Fruit fly (Drosophila melanogaster): Measurements from ENCODE around the gene hay.

Gene hay

DNA sequence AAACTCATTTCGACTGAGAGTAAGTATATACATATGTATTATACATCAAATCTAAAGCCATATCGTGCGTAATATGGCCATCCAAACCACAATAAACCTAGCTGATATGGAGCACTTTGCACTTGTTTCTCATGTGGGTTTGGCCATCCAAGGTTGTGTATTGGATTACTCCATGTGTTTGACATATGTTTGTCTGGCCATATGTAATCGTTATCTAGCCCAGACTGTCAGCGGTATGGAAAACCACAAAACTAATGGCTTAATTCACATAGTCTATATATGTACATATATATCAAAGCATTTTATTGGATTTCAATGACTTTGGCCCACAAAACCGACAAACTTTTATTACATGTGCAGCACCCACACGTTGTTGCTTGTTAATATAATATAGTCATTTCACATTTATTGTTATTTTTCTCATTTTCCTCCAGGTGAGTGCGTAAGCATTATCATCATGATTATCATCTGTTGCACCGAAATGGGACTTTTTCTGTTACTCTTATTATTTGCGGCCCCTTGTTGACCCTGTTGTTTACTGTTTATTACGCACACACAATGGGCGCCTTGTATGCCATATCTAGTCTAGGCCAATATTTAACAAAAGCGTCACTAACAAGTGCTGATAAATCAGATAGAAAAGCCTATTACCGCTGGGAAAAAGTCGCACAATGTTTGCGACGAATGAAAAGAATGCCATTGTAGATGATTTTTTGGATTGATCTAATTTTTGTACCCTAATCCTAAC, 25.7 kb downstream of the hay start (continued):
- TF ChIP-seq Dll (GFP tag; IDR thresholded peaks at IDR 0.05; ENCODE audit: partially characterized antibody) (no peak), lmd (GFP tag; IDR thresholded peaks at IDR 0.05) (no peak), fd102C (GFP tag; optimal IDR thresholded peaks at IDR 0.05) (no peak), Oaz (GFP tag; IDR thresholded peaks at IDR 0.05) (no peak), Mad (GFP tag; optimal IDR thresholded peaks at IDR 0.05) (peak; percentile 32), CG4328 (GFP tag; optimal IDR thresholded peaks at IDR 0.05) (peak; percentile 32), CG7745 (tag; optimal IDR thresholded peaks at IDR 0.05) (no peak), inv (GFP tag; IDR thresholded peaks at IDR 0.05; ENCODE audit: partially characterized antibody) (no peak), CG14441 (GFP tag; IDR thresholded peaks at IDR 0.05) (peak; percentile 20; the same call in 1 of the 2 replicates), Six4 (GFP tag; optimal IDR thresholded peaks at IDR 0.05) (peak; percentile 0), sqz (GFP tag; optimal IDR thresholded peaks at IDR 0.05) (peak; percentile 36), Kr (GFP tag; optimal IDR thresholded peaks at IDR 0.05) (peak; percentile 30), YL-1 (GFP tag; optimal IDR thresholded peaks at IDR 0.05) (peak; percentile 21), Eip74EF (GFP tag; optimal IDR thresholded peaks at IDR 0.05) (peak in 1 of 2 experiments; percentile 61), br (optimal IDR thresholded peaks at IDR 0.05) (no peak), Gsc (GFP tag; IDR thresholded peaks at IDR 0.05) (no peak), seq (GFP tag; IDR thresholded peaks at IDR 0.05) (peak; percentile 64; the same call in 1 of the 2 replicates), Mrtf (GFP tag; IDR thresholded peaks at IDR 0.05) (no peak), esg (GFP tag; conservative IDR thresholded peaks at IDR 0.05) (no peak), danr (GFP tag; IDR thresholded peaks at IDR 0.05) (no peak), CG31224 (GFP tag; IDR thresholded peaks at IDR 0.05) (no peak), CG13424 (tag; optimal IDR thresholded peaks at IDR 0.05) (peak; percentile 49), CG13775 (GFP tag; optimal IDR thresholded peaks at IDR 0.05) (peak; percentile 13), Ets65A (GFP tag) (no peak), Asciz (GFP tag; optimal IDR thresholded peaks at IDR 0.05) (peak; percentile 91), sc (optimal IDR thresholded peaks at IDR 0.05) (no peak), sc (GFP tag; optimal IDR thresholded peaks at IDR 0.05) (peak; percentile 62), CG10979 (tag; optimal IDR thresholded peaks at IDR 0.05) (peak; percentile 5), cad (GFP tag; optimal IDR thresholded peaks at IDR 0.05) (no peak), kah (GFP tag; optimal IDR thresholded peaks at IDR 0.05) (peak; percentile 4), CG31441 (GFP tag; IDR thresholded peaks at IDR 0.05) (no peak; the same call in 1 of the 2 replicates), dimm (GFP tag; IDR thresholded peaks at IDR 0.05) (no peak), CG15479 (GFP tag; optimal IDR thresholded peaks at IDR 0.05) (no peak), CG4707 (GFP tag; optimal IDR thresholded peaks at IDR 0.05) (peak; percentile 78), CG3838 (GFP tag; optimal IDR thresholded peaks at IDR 0.05) (peak; percentile 57), CG1603 (tag; optimal IDR thresholded peaks at IDR 0.05) (peak; percentile 72), CG14014 (GFP tag; IDR thresholded peaks at IDR 0.05) (peak; percentile 78; the same call in 1 of the 2 replicates), Fer1 (GFP tag; optimal IDR thresholded peaks at IDR 0.05) (peak; percentile 74), en (GFP tag; optimal IDR thresholded peaks at IDR 0.05) (peak; percentile 19), CG17186 (GFP tag; optimal IDR thresholded peaks at IDR 0.05) (no peak), tap (tag; optimal IDR thresholded peaks at IDR 0.05) (peak; percentile 23), Hr3 (GFP tag; optimal IDR thresholded peaks at IDR 0.05) (peak; percentile 23), ato (GFP tag; IDR thresholded peaks at IDR 0.05; ENCODE audit: partially characterized antibody) (no peak), ranshi (GFP tag; IDR thresholded peaks at IDR 0.05) (peak; percentile 60; the same call in 1 of the 2 replicates), CG3065 (GFP tag; optimal IDR thresholded peaks at IDR 0.05) (no peak), HLHmδ (GFP tag; optimal IDR thresholded peaks at IDR 0.05) (no peak), zen (tag; optimal IDR thresholded peaks at IDR 0.05) (no peak), CG4820 (GFP tag; optimal IDR thresholded peaks at IDR 0.05) (peak; percentile 10), CG2678 (tag; optimal IDR thresholded peaks at IDR 0.05) (peak; percentile 81), Hmx (GFP tag; optimal IDR thresholded peaks at IDR 0.05) (no peak)
